Fruit fly (Drosophila melanogaster): Measurements from ENCODE around the gene CG14693.
A peak's percentile ranks its signal among the peaks of the same experiment; 100 is the strongest.

The CG14693 gene

dm6 chr3R:10826796-10827524 lies 12.1 kb upstream of the CG14693 start, which contains the start of gene Cad86C (continued):
- no peak for TF ChIP-seq bcd (GFP tag; optimal IDR thresholded peaks at IDR 0.05)
- TF ChIP-seq bsh (GFP tag; optimal IDR thresholded peaks at IDR 0.05), result peak in 1 of 2 experiments; percentile 43
- no peak for TF ChIP-seq ash1 (GFP tag; optimal IDR thresholded peaks at IDR 0.05)
- TF ChIP-seq CG4328 (GFP tag; optimal IDR thresholded peaks at IDR 0.05), result no peak
- peak; percentile 83 for TF ChIP-seq Jarid2 (GFP tag; optimal IDR thresholded peaks at IDR 0.05)
- TF ChIP-seq ind (GFP tag; optimal IDR thresholded peaks at IDR 0.05), result no peak
- no peak for TF ChIP-seq CG32772 (GFP tag; IDR thresholded peaks at IDR 0.05)
- TF ChIP-seq sob (GFP tag; IDR thresholded peaks at IDR 0.05), result peak; percentile 25; the same call in 1 of the 2 replicates
- TF ChIP-seq CG12299 (tag; optimal IDR thresholded peaks at IDR 0.05), result no peak
- TF ChIP-seq wor (GFP tag; IDR thresholded peaks at IDR 0.05), result no peak
- peak; percentile 49; the same call in 1 of the 2 replicates for TF ChIP-seq vvl (GFP tag; IDR thresholded peaks at IDR 0.05)
- no peak; the same call in 1 of the 2 replicates for TF ChIP-seq seq (GFP tag; IDR thresholded peaks at IDR 0.05)
- TF ChIP-seq CG9817 (tag; optimal IDR thresholded peaks at IDR 0.05), result no peak
- no peak for TF ChIP-seq grau (tag; optimal IDR thresholded peaks at IDR 0.05)
- peak; percentile 63 for TF ChIP-seq kni (GFP tag; optimal IDR thresholded peaks at IDR 0.05)
- no peak for TF ChIP-seq Elba2 (GFP tag; optimal IDR thresholded peaks at IDR 0.05)
- TF ChIP-seq dimm (GFP tag; IDR thresholded peaks at IDR 0.05), result no peak
- no peak for TF ChIP-seq CG17612 (GFP tag; IDR thresholded peaks at IDR 0.05)
- TF ChIP-seq CG18011 (GFP tag; optimal IDR thresholded peaks at IDR 0.05), result no peak

- TF ChIP-seq Dip3 (GFP tag; optimal IDR thresholded peaks at IDR 0.05) (no peak), D (optimal IDR thresholded peaks at IDR 0.05) (no peak), D (GFP tag; optimal IDR thresholded peaks at IDR 0.05) (no peak), zen (tag; optimal IDR thresholded peaks at IDR 0.05) (no peak), CG10959 (GFP tag; IDR thresholded peaks at IDR 0.05) (no peak), B-H2 (GFP tag; optimal IDR thresholded peaks at IDR 0.05) (no peak), corto (GFP tag; optimal IDR thresholded peaks at IDR 0.05) (no peak), Ets97D (GFP tag; optimal IDR thresholded peaks at IDR 0.05) (no peak), CG34224 (GFP tag; IDR thresholded peaks at IDR 0.05; ENCODE audit: partially characterized antibody) (no peak), CG10267 (tag; optimal IDR thresholded peaks at IDR 0.05) (no peak), yki (optimal IDR thresholded peaks at IDR 0.05) (no peak), CG10366 (GFP tag; IDR thresholded peaks at IDR 0.05) (no peak), repo (GFP tag; optimal IDR thresholded peaks at IDR 0.05) (no peak)
Measured at dm6 chr3R:10803855-10804254, 11.0 kb downstream of the CG14693 start, which contains the start of gene CG14692. Gene CG14692 (minus strand): TSS chr3R:10803955.

dm6 chr3R:10792604-10793003 lies 22.2 kb downstream of the CG14693 start, which contains the start of gene CG14687:
Gene CG14687 (plus strand): TSS chr3R:10792904.
- TF ChIP-seq BEAF-32 (GFP tag; optimal IDR thresholded peaks at IDR 0.05), result no peak
- TF ChIP-seq CG2199 (GFP tag; IDR thresholded peaks at IDR 0.05), result peak; percentile 15; the same call in 1 of the 3 replicates
- TF ChIP-seq chinmo (GFP tag; IDR thresholded peaks at IDR 0.05; ENCODE audit: partially characterized antibody), result no peak
- peak in 1 of 2 experiments; percentile 75 for TF ChIP-seq Pdp1 (GFP tag; optimal IDR thresholded peaks at IDR 0.05)
- TF ChIP-seq hbn (GFP tag; IDR thresholded peaks at IDR 0.05; ENCODE audit: partially characterized antibody), result no peak
- TF ChIP-seq sc (optimal IDR thresholded peaks at IDR 0.05), result no peak
- TF ChIP-seq sc (GFP tag; optimal IDR thresholded peaks at IDR 0.05), result no peak
- TF ChIP-seq CG12769 (tag; optimal IDR thresholded peaks at IDR 0.05), result peak; percentile 74
